Worm (Caenorhabditis elegans): Measurements from ENCODE around the gene din-1.

ce11 chrII:11568670-11569069 lies 64.7 kb downstream of the din-1 start:
- TF ChIP-seq flt-1 (GFP tag; IDR thresholded peaks at IDR 0.05) (no peak), med-1 (GFP tag; optimal IDR thresholded peaks at IDR 0.05; ENCODE audit: insufficient read depth) (no peak), tab-1 (GFP tag; IDR thresholded peaks at IDR 0.05) (no peak), ref-1 (GFP tag; conservative IDR thresholded peaks at IDR 0.05) (no peak), ztf-23 (GFP tag; IDR thresholded peaks at IDR 0.05) (no peak), T22C8.4 (GFP tag; IDR thresholded peaks at IDR 0.05) (no peak), cog-1 (tag; optimal IDR thresholded peaks at IDR 0.05) (no peak), klf-2 (GFP tag; conservative IDR thresholded peaks at IDR 0.05) (no peak)
